Fruit fly (Drosophila melanogaster): ENCODE data around the gene Cp110.

dm6 chrX:22502225-22502624, 20.3 kb downstream of the Cp110 start:
- TF ChIP-seq Dll (optimal IDR thresholded peaks at IDR 0.05): no peak
- no peak for TF ChIP-seq pan (optimal IDR thresholded peaks at IDR 0.05)
